Worm (Caenorhabditis elegans) whole organism, midembryonic: Measurements from ENCODE around the gene mdt-10.

Source experiments
- cog-1 ChIP-seq: sonication (generic microtip); optimal IDR thresholded peaks from 2 replicates; lab custom pipeline; 2016; ENCODE audit warnings: missing genetic modification characterization, missing compliant biosample characterization
- flt-1 ChIP-seq: fragments of 200-800 bp; sonication (Bioruptor generic); IDR thresholded peaks from 2 replicates; pipeline ENCODE4 v1.3.6; 2022; ENCODE audit warnings: missing genetic modification characterization, missing compliant biosample characterization
- klf-2 ChIP-seq: fragments of 200-800 bp; sonication (Bioruptor generic); conservative IDR thresholded peaks from 2 replicates; pipeline ENCODE4 v1.3.6; 2022; ENCODE audit warnings: missing genetic modification reagents, missing genetic modification characterization, missing compliant biosample characterization
- med-1 ChIP-seq: sonication (generic microtip); optimal IDR thresholded peaks from 2 replicates; lab custom pipeline; 2017; ENCODE audit warnings: missing genetic modification characterization, mild to moderate bottlenecking, missing compliant biosample characterization, antibody characterized with exemption, missing genetic modification reagents; ENCODE audit not compliant: insufficient read depth
- ref-1 ChIP-seq: fragments of 200-800 bp; sonication (Bioruptor generic); conservative IDR thresholded peaks from 2 replicates; pipeline ENCODE4 v1.3.6; 2022; ENCODE audit warnings: missing genetic modification reagents, missing genetic modification characterization, missing compliant biosample characterization
- ztf-23 ChIP-seq: fragments of 200-800 bp; sonication (Bioruptor generic); IDR thresholded peaks from 2 replicates; pipeline ENCODE4 v1.3.6; 2022; ENCODE audit warnings: missing genetic modification reagents, missing genetic modification characterization, missing compliant biosample characterization
- ztf-29 ChIP-seq: fragments of 200-800 bp; sonication (Bioruptor generic); IDR thresholded peaks from 2 replicates; pipeline ENCODE4 v1.3.6; 2022; ENCODE audit warnings: missing genetic modification reagents, missing genetic modification characterization, missing compliant biosample characterization

The mdt-10 gene

DNA sequence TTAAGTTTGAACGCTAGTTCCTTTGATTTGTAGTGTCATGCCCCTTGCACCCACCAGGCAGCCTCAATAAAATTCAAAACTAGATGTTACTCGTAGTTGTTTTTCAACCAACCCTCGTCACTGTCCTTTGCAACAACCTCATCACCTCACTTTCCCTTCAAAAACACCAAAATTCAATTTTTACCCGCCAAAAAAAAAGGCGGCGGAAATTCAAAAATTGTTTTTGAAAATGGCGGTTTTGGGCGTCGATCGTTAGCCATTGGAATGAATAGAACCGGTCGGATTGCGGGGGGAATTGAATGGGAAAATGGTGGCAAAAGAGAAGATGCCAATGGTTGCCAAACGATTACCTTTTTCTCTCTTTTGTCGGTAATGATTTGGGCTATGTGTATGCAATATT is 48.8 kb downstream of the mdt-10 start:
- TF ChIP-seq med-1 (no peak), klf-2 (no peak), ztf-23 (GFP tag; lab: Robert Waterston, UW) (no peak), ref-1 (no peak), flt-1 (GFP tag; lab: Robert Waterston, UW) (no peak), ztf-29 (GFP tag; lab: Robert Waterston, UW) (no peak), cog-1 (no peak)
